Fruit fly (Drosophila melanogaster) whole organism, prepupa: ENCODE data around the gene hec.
A peak's percentile ranks its signal among the peaks of the same experiment; 100 is the strongest.

Experiments
- Blimp-1 ChIP-seq: fragments of 200-800 bp; sonication (Bioruptor generic); optimal IDR thresholded peaks from 3 replicates; lab custom pipeline; 2017; ENCODE audit warnings: missing biosample characterization, missing genetic modification characterization, mild to moderate bottlenecking, moderate library complexity, missing genetic modification reagents
- CG10631 ChIP-seq: fragments of 200-800 bp; sonication (Bioruptor generic); optimal IDR thresholded peaks from 2 replicates; lab custom pipeline; 2016; ENCODE audit warnings: missing biosample characterization, missing genetic modification characterization
- CG11294 ChIP-seq: fragments of 200-800 bp; sonication (Bioruptor generic); IDR thresholded peaks from 2 replicates; pipeline ENCODE4 v1.3.6; 2022; ENCODE audit warnings: missing biosample characterization, missing genetic modification characterization
- CG11902 ChIP-seq: fragments of 200-800 bp; sonication (Bioruptor generic); optimal IDR thresholded peaks from 3 replicates; lab custom pipeline; 2016; ENCODE audit warnings: missing biosample characterization, missing genetic modification characterization
- CG15336 ChIP-seq: fragments of 200-800 bp; sonication (Bioruptor generic); IDR thresholded peaks from 2 replicates; pipeline ENCODE4 v1.3.6; 2022; ENCODE audit warnings: missing biosample characterization, missing genetic modification characterization
- CG3032 ChIP-seq: fragments of 200-800 bp; optimal IDR thresholded peaks from 2 replicates; lab custom pipeline; 2019; ENCODE audit warnings: missing biosample characterization, mild to moderate bottlenecking, missing genetic modification characterization, moderate library complexity
- CG31627 ChIP-seq: fragments of 200-800 bp; sonication (Bioruptor generic); optimal IDR thresholded peaks from 3 replicates; lab custom pipeline; 2016; ENCODE audit warnings: missing biosample characterization, missing genetic modification characterization
- CG32006 ChIP-seq: fragments of 200-800 bp; sonication (Bioruptor generic); optimal IDR thresholded peaks from 3 replicates; lab custom pipeline; 2017; ENCODE audit warnings: missing biosample characterization, mild to moderate bottlenecking, missing genetic modification characterization
- CG3919 ChIP-seq: fragments of 200-800 bp; sonication (Bioruptor generic); optimal IDR thresholded peaks from 3 replicates; lab custom pipeline; 2016; ENCODE audit warnings: missing biosample characterization, missing genetic modification characterization
- CG4318 ChIP-seq: fragments of 200-800 bp; sonication (Bioruptor generic); optimal IDR thresholded peaks from 3 replicates; lab custom pipeline; 2017; ENCODE audit warnings: missing biosample characterization, mild to moderate bottlenecking, missing genetic modification characterization
- CG6163 ChIP-seq: fragments of 200-800 bp; sonication (Bioruptor generic); IDR thresholded peaks from 3 replicates; pipeline ENCODE4 v1.3.6; 2022; ENCODE audit warnings: missing biosample characterization, missing genetic modification characterization
- CG6276 ChIP-seq: fragments of 200-800 bp; sonication (Bioruptor generic); optimal IDR thresholded peaks from 2 replicates; lab custom pipeline; 2017; ENCODE audit warnings: missing biosample characterization, mild to moderate bottlenecking, missing genetic modification characterization
- CG6792 ChIP-seq: fragments of 200-800 bp; sonication (Bioruptor generic); optimal IDR thresholded peaks from 3 replicates; lab custom pipeline; 2016; ENCODE audit warnings: missing biosample characterization, missing genetic modification characterization
- CG6808 ChIP-seq: fragments of 200-800 bp; sonication (Bioruptor generic); optimal IDR thresholded peaks from 3 replicates; lab custom pipeline; 2017; ENCODE audit warnings: missing biosample characterization, missing genetic modification characterization, mild to moderate bottlenecking, moderate library complexity, missing genetic modification reagents
- CG6854 ChIP-seq: fragments of 200-800 bp; sonication (Bioruptor generic); optimal IDR thresholded peaks from 2 replicates; lab custom pipeline; 2017; ENCODE audit warnings: missing biosample characterization, mild to moderate bottlenecking, missing genetic modification characterization
- CG7368 ChIP-seq: fragments of 200-800 bp; sonication (Bioruptor generic); optimal IDR thresholded peaks from 3 replicates; lab custom pipeline; 2016; ENCODE audit warnings: missing biosample characterization, missing genetic modification characterization
- CG8319 ChIP-seq: fragments of 200-800 bp; sonication (Bioruptor generic); optimal IDR thresholded peaks from 3 replicates; lab custom pipeline; 2016; ENCODE audit warnings: missing biosample characterization, missing genetic modification characterization
- CG8632 ChIP-seq: fragments of 200-800 bp; sonication (Bioruptor generic); optimal IDR thresholded peaks from 3 replicates; lab custom pipeline; 2016; ENCODE audit warnings: missing biosample characterization, missing genetic modification characterization
- CG9139 ChIP-seq: fragments of 200-800 bp; sonication (Bioruptor generic); optimal IDR thresholded peaks from 3 replicates; lab custom pipeline; 2017; ENCODE audit warnings: missing biosample characterization, mild to moderate bottlenecking, missing genetic modification characterization
- Eip78C ChIP-seq: fragments of 200-800 bp; sonication (Bioruptor generic); peaks from one replicate; lab custom pipeline; 2016; ENCODE audit warnings: missing biosample characterization, missing genetic modification characterization
- Ets21C ChIP-seq: fragments of 200-800 bp; sonication (Bioruptor generic); optimal IDR thresholded peaks from 3 replicates; lab custom pipeline; 2016; ENCODE audit warnings: missing biosample characterization, missing genetic modification characterization
- Ets96B ChIP-seq: fragments of 200-800 bp; optimal IDR thresholded peaks from 2 replicates; lab custom pipeline; 2019; ENCODE audit warnings: missing biosample characterization, mild to moderate bottlenecking, missing genetic modification characterization, moderate library complexity
- Gug ChIP-seq: fragments of 200-800 bp; sonication (Bioruptor generic); IDR thresholded peaks from 2 replicates; pipeline ENCODE4 v1.3.6; 2022; ENCODE audit warnings: missing biosample characterization, missing genetic modification characterization
- Hr38 ChIP-seq: sonication (Bioruptor generic); optimal IDR thresholded peaks from 2 replicates; lab custom pipeline; 2016; ENCODE audit warnings: missing biosample characterization, missing genetic modification characterization
- Hr39 ChIP-seq: fragments of 200-800 bp; sonication (Bioruptor generic); optimal IDR thresholded peaks from 2 replicates; lab custom pipeline; 2016; ENCODE audit warnings: missing biosample characterization, missing genetic modification characterization
- Met ChIP-seq: fragments of 200-800 bp; sonication (Bioruptor generic); optimal IDR thresholded peaks from 3 replicates; lab custom pipeline; 2016; ENCODE audit warnings: missing biosample characterization, missing genetic modification characterization
- OdsH ChIP-seq: fragments of 200-800 bp; sonication (Bioruptor generic); optimal IDR thresholded peaks from 3 replicates; lab custom pipeline; 2016; ENCODE audit warnings: missing biosample characterization, missing genetic modification characterization
- Smox ChIP-seq: fragments of 200-800 bp; sonication (Bioruptor generic); optimal IDR thresholded peaks from 3 replicates; lab custom pipeline; 2016; ENCODE audit warnings: missing biosample characterization, missing genetic modification characterization
- Sox102F ChIP-seq: fragments of 200-800 bp; sonication (Bioruptor generic); optimal IDR thresholded peaks from 2 replicates; lab custom pipeline; 2016; ENCODE audit warnings: missing biosample characterization, mild to moderate bottlenecking, missing genetic modification characterization
- Sox14 ChIP-seq: fragments of 200-800 bp; sonication (Bioruptor generic); optimal IDR thresholded peaks from 3 replicates; lab custom pipeline; 2016; ENCODE audit warnings: missing biosample characterization, missing genetic modification characterization
- achi ChIP-seq: fragments of 200-800 bp; sonication (Bioruptor generic); optimal IDR thresholded peaks from 3 replicates; lab custom pipeline; 2016; ENCODE audit warnings: missing biosample characterization, missing genetic modification characterization
- acj6 ChIP-seq: fragments of 200-800 bp; sonication (Bioruptor generic); optimal IDR thresholded peaks from 3 replicates; lab custom pipeline; 2016; ENCODE audit warnings: missing biosample characterization, missing genetic modification characterization
- cyc ChIP-seq: fragments of 200-800 bp; sonication (Bioruptor generic); optimal IDR thresholded peaks from 3 replicates; lab custom pipeline; 2016; ENCODE audit warnings: missing biosample characterization, missing genetic modification characterization
- dac ChIP-seq: fragments of 200-800 bp; sonication (Bioruptor generic); optimal IDR thresholded peaks from 2 replicates; lab custom pipeline; 2017; ENCODE audit warnings: missing biosample characterization, mild to moderate bottlenecking, missing genetic modification characterization
- dsx ChIP-seq: fragments of 200-800 bp; optimal IDR thresholded peaks from 3 replicates; lab custom pipeline; 2019; ENCODE audit warnings: missing biosample characterization, mild to moderate bottlenecking, missing genetic modification characterization, moderate library complexity; ENCODE audit not compliant: poor library complexity, severe bottlenecking
- eg ChIP-seq: fragments of 200-800 bp; sonication (Bioruptor generic); IDR thresholded peaks from 3 replicates; pipeline ENCODE4 v1.3.6; 2022; ENCODE audit warnings: missing biosample characterization, missing genetic modification characterization
- esn ChIP-seq: fragments of 200-800 bp; sonication (Bioruptor generic); optimal IDR thresholded peaks from 2 replicates; lab custom pipeline; 2016; ENCODE audit warnings: missing biosample characterization, mild to moderate bottlenecking, missing genetic modification characterization, moderate library complexity
- fd85E ChIP-seq: fragments of 200-800 bp; sonication (Bioruptor generic); optimal IDR thresholded peaks from 3 replicates; lab custom pipeline; 2016; ENCODE audit warnings: missing biosample characterization, missing genetic modification characterization
- fkh ChIP-seq: fragments of 200-800 bp; sonication (Bioruptor generic); optimal IDR thresholded peaks from 3 replicates; lab custom pipeline; 2017; ENCODE audit warnings: missing biosample characterization, mild to moderate bottlenecking, missing genetic modification characterization, moderate library complexity
- pdm3 ChIP-seq: fragments of 200-800 bp; sonication (Bioruptor generic); optimal IDR thresholded peaks from 3 replicates; lab custom pipeline; 2016; ENCODE audit warnings: missing biosample characterization, missing genetic modification characterization
- spab ChIP-seq: fragments of 200-800 bp; sonication (Bioruptor generic); optimal IDR thresholded peaks from 2 replicates; lab custom pipeline; 2017; ENCODE audit warnings: missing biosample characterization, mild to moderate bottlenecking, missing genetic modification characterization, missing genetic modification reagents
- ss ChIP-seq, 2 experiments: fragments of 200-800 bp; sonication (Bioruptor generic); optimal IDR thresholded peaks; 2 replicates in 1 of 2; 3 replicates in 1 of 2; lab custom pipeline; 2017 to 2018; ENCODE audit warnings: mild to moderate bottlenecking in 2 of 2, missing biosample characterization in 2 of 2, missing genetic modification characterization in 2 of 2, moderate library complexity in 1 of 2
- vri ChIP-seq: fragments of 200-800 bp; sonication (Bioruptor generic); optimal IDR thresholded peaks from 3 replicates; lab custom pipeline; 2016; ENCODE audit warnings: missing biosample characterization, mild to moderate bottlenecking, missing genetic modification characterization

The hec gene

DNA sequence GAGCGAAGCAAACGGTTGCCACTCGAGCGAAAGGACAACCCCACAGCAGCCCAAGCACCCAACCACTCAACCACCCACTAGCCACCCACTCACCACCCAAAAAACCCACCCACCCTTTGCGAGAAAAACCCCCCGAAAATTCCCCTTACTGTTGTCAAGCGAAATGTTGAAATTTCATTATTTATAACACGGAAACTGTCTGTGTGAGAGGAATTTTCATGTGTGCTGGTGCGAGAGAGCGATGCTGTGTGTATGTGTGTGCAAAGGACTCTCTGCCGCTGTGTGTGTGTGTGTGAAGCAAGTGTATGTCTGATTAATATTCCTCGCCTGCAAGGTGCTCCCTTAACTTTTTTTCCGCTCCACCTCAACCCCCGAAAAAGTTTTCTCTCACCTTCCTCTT, 27.4 kb downstream of the hec start:
- TF ChIP-seq CG3919 (GFP tag; lab: Kevin White, UChicago) (no peak), CG10631 (GFP tag; lab: Kevin White, UChicago) (no peak), Gug (GFP tag; lab: Robert Waterston, UW) (no peak), CG6792 (GFP tag; lab: Kevin White, UChicago) (no peak), fkh (GFP tag; lab: Kevin White, UChicago) (no peak), CG7368 (GFP tag; lab: Kevin White, UChicago) (no peak), CG31627 (GFP tag; lab: Kevin White, UChicago) (no peak), Hr38 (GFP tag; lab: Kevin White, UChicago) (no peak), Met (no peak)

DNA sequence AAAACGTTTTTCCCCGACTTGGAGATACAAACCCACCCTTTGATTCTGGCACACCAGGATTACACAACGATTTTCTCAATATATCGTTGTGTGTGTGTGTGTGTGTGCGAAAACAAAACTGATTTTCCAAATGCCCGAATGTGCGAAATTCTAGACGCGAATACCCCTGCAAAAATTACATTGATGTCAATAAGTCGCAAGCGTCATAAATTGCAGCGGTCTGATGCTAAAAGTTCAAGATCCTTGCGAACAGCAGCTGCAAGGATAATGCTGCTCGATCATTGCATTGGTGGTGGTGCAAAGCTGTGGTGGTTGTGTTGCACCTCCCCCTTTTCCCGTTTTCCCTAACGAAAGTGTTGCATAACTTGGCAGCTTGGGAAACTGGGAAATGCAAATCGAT, 29.6 kb downstream of the hec start:
- no peak for TF ChIP-seq Met
- TF ChIP-seq vri (GFP tag; lab: Kevin White, UChicago): no peak
- TF ChIP-seq CG11902: no peak
- no peak for TF ChIP-seq CG6163 (GFP tag; lab: Robert Waterston, UW)
- no peak for TF ChIP-seq Hr39 (GFP tag; lab: Kevin White, UChicago)
- TF ChIP-seq CG8632 (GFP tag; lab: Kevin White, UChicago): no peak
- TF ChIP-seq Blimp-1 (GFP tag; lab: Kevin White, UChicago): no peak
- TF ChIP-seq CG32006 (GFP tag; lab: Kevin White, UChicago): no peak
- no peak for TF ChIP-seq CG9139 (GFP tag; lab: Kevin White, UChicago)
- TF ChIP-seq acj6 (GFP tag; lab: Kevin White, UChicago): no peak
- no peak for TF ChIP-seq ss (GFP tag; optimal IDR thresholded peaks at IDR 0.05; lab: Kevin White, UChicago)
- TF ChIP-seq OdsH: no peak
- TF ChIP-seq CG6808: no peak
- no peak for TF ChIP-seq fkh (GFP tag; lab: Kevin White, UChicago)
- TF ChIP-seq, all 60 proteins: peak for 0

DNA sequence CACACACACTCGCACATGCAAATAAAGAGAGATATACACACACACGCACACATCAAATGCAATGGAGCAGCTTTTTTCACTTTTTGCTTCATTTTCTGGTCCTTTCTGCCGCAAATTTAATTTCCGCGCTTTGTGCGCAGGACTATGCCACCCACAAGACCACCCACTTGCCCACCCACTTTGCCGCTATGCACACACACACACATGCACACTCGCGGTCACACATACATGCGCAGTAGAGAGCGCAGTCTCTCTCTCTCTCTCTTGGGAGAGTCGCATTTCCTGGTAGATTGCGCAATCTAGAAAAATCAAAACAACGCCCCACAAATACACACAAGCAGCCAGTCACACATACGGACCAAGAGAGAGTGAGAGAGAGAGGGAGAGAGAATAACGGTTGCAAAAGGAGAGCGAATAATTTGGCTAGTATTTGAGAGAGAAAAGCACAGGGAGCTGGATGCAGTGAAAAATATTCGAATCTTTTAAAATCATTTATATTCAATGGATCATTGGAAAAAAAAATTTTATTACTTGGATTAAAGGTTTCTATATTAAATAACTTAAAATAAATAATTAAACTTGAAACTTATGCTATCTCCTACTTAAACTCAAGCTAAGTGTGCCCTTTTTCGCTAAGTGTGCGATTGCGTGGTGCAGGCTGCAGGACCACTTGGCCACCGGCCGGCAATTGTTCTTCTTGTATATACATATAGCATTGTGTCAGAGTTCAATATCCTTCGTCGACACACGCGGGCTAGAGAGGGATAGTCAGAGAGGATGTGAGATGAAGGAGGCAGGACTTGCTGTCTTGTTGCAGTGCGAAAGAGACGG, 31.6 kb downstream of the hec start:
- TF ChIP-seq Sox102F (GFP tag; lab: Kevin White, UChicago) (no peak), CG6163 (GFP tag; lab: Robert Waterston, UW) (peak; percentile 66), Smox (no peak), CG8632 (GFP tag; lab: Kevin White, UChicago) (peak; percentile 25), spab (GFP tag; lab: Kevin White, UChicago) (no peak), esn (peak; percentile 0), CG6854 (GFP tag; lab: Kevin White, UChicago) (no peak), CG3032 (tag; lab: Kevin White, UChicago) (peak; percentile 33), CG6276 (GFP tag; lab: Kevin White, UChicago) (no peak), CG11294 (GFP tag; lab: Robert Waterston, UW) (peak; percentile 12; the same call in 1 of the 2 replicates), CG31627 (GFP tag; lab: Kevin White, UChicago) (no peak), CG8319 (GFP tag; lab: Kevin White, UChicago) (no peak), CG6808 (no peak), CG3919 (GFP tag; lab: Kevin White, UChicago) (no peak), Ets96B (tag; lab: Kevin White, UChicago) (peak; percentile 20), pdm3 (GFP tag; lab: Kevin White, UChicago) (no peak), achi (GFP tag; lab: Kevin White, UChicago) (peak; percentile 5), dsx (GFP tag; lab: Kevin White, UChicago) (peak; percentile 14), ss (GFP tag; optimal IDR thresholded peaks at IDR 0.05; lab: Kevin White, UChicago) (peak in 1 of 2 experiments; percentile 43), CG4318 (no peak), fkh (GFP tag; lab: Kevin White, UChicago) (no peak), Blimp-1 (GFP tag; lab: Kevin White, UChicago) (no peak), Ets21C (GFP tag; lab: Kevin White, UChicago) (no peak), dac (no peak), CG9139 (GFP tag; lab: Kevin White, UChicago) (no peak), Hr39 (GFP tag; lab: Kevin White, UChicago) (no peak), Hr38 (GFP tag; lab: Kevin White, UChicago) (no peak), CG7368 (GFP tag; lab: Kevin White, UChicago) (no peak), Gug (GFP tag; lab: Robert Waterston, UW) (0 out of 2 replicates have a peak, but pooled peaks have one; percentile 34), eg (peak; percentile 70; the same call in 2 of the 3 replicates), CG15336 (peak; percentile 68), CG6792 (GFP tag; lab: Kevin White, UChicago) (no peak), OdsH (peak; percentile 6), cyc (GFP tag; lab: Kevin White, UChicago) (no peak), Sox14 (GFP tag; lab: Kevin White, UChicago) (no peak), Eip78C (peak; percentile 81), fd85E (GFP tag; lab: Kevin White, UChicago) (no peak)
